Worm (Caenorhabditis elegans) whole organism, mixed stage, embryonic: ENCODE results near the gene Y75B8A.10.

Source experiments
- M03D4.4 ChIP-seq: sonication (generic microtip); optimal IDR thresholded peaks from 2 replicates; lab custom pipeline; 2017; ENCODE audit warnings: mild to moderate bottlenecking, missing genetic modification characterization, missing compliant biosample characterization
- bed-3 ChIP-seq: fragments of 200-800 bp; sonication (Bioruptor generic); optimal IDR thresholded peaks from 3 replicates; lab custom pipeline; 2018; ENCODE audit warnings: mild to moderate bottlenecking, missing genetic modification characterization, moderate library complexity, missing compliant biosample characterization
- blmp-1 ChIP-seq: fragments of 150-350 bp; optimal IDR thresholded peaks from 2 replicates; lab custom pipeline; 2014; ENCODE audit warnings: missing biosample characterization, missing genetic modification characterization
- ceh-39 ChIP-seq: fragments of 150-350 bp; optimal IDR thresholded peaks from 2 replicates; lab custom pipeline; 2014; ENCODE audit warnings: missing biosample characterization, missing genetic modification characterization
- ceh-43 ChIP-seq: fragments of 200-800 bp; sonication (Bioruptor generic); optimal IDR thresholded peaks from 2 replicates; lab custom pipeline; 2018; ENCODE audit warnings: mild to moderate bottlenecking, missing genetic modification characterization, moderate library complexity, missing compliant biosample characterization
- ceh-83 ChIP-seq: fragments of 200-800 bp; sonication (Bioruptor generic); optimal IDR thresholded peaks from 2 replicates; lab custom pipeline; 2018; ENCODE audit warnings: mild to moderate bottlenecking, missing genetic modification characterization, missing compliant biosample characterization
- ces-1 ChIP-seq: fragments of 150-350 bp; optimal IDR thresholded peaks from 2 replicates; lab custom pipeline; 2014; ENCODE audit warnings: missing biosample characterization, missing genetic modification reagents, missing genetic modification characterization
- drap-1 ChIP-seq: fragments of 200-800 bp; sonication (Bioruptor generic); optimal IDR thresholded peaks from 3 replicates; lab custom pipeline; 2018; ENCODE audit warnings: mild to moderate bottlenecking, missing genetic modification characterization, missing compliant biosample characterization
- elt-1 ChIP-seq: sonication (generic microtip); optimal IDR thresholded peaks from 2 replicates; lab custom pipeline; 2017; ENCODE audit warnings: missing genetic modification characterization, mild to moderate bottlenecking, missing compliant biosample characterization, antibody characterized with exemption, moderate library complexity, borderline replicate concordance; ENCODE audit not compliant: insufficient read depth
- elt-3 ChIP-seq: fragments of 150-350 bp; optimal IDR thresholded peaks from 2 replicates; lab custom pipeline; 2014; ENCODE audit warnings: missing biosample characterization, missing genetic modification characterization
- flh-1 ChIP-seq: fragments of 200-800 bp; sonication (Bioruptor generic); optimal IDR thresholded peaks from 2 replicates; lab custom pipeline; 2018; ENCODE audit warnings: mild to moderate bottlenecking, missing genetic modification characterization, moderate library complexity, missing compliant biosample characterization
- ham-2 ChIP-seq: fragments of 200-800 bp; sonication (Bioruptor generic); optimal IDR thresholded peaks from 2 replicates; lab custom pipeline; 2018; ENCODE audit warnings: mild to moderate bottlenecking, missing genetic modification characterization, missing compliant biosample characterization
- hlh-1 ChIP-seq: fragments of 150-350 bp; optimal IDR thresholded peaks from 2 replicates; lab custom pipeline; 2014; ENCODE audit warnings: missing biosample characterization, missing genetic modification reagents, missing genetic modification characterization
- lin-13 ChIP-seq: fragments of 150-350 bp; optimal IDR thresholded peaks from 2 replicates; lab custom pipeline; 2014; ENCODE audit warnings: missing biosample characterization, missing genetic modification characterization
- lin-32 ChIP-seq: fragments of 200-800 bp; sonication (Bioruptor generic); optimal IDR thresholded peaks from 2 replicates; lab custom pipeline; 2018; ENCODE audit warnings: mild to moderate bottlenecking, missing genetic modification characterization, missing compliant biosample characterization
- lsy-2 ChIP-seq: fragments of 150-350 bp; optimal IDR thresholded peaks from 2 replicates; lab custom pipeline; 2014; ENCODE audit warnings: missing biosample characterization, missing genetic modification characterization
- mab-5 ChIP-seq: fragments of 150-350 bp; optimal IDR thresholded peaks from 2 replicates; lab custom pipeline; 2014; ENCODE audit warnings: missing biosample characterization, missing genetic modification characterization
- mep-1 ChIP-seq: fragments of 150-350 bp; optimal IDR thresholded peaks from 2 replicates; lab custom pipeline; 2017; ENCODE audit warnings: missing biosample characterization, missing genetic modification reagents, missing genetic modification characterization, inconsistent platforms
- mls-2 ChIP-seq: sonication (generic microtip); optimal IDR thresholded peaks from 2 replicates; lab custom pipeline; 2016; ENCODE audit warnings: mild to moderate bottlenecking, missing genetic modification characterization, moderate library complexity, missing compliant biosample characterization
- nhr-12 ChIP-seq: fragments of 150-350 bp; optimal IDR thresholded peaks from 2 replicates; lab custom pipeline; 2014; ENCODE audit warnings: missing biosample characterization, missing genetic modification characterization
- nhr-2 ChIP-seq: fragments of 150-350 bp; optimal IDR thresholded peaks from 2 replicates; lab custom pipeline; 2014; ENCODE audit warnings: missing biosample characterization, missing genetic modification characterization
- nhr-237 ChIP-seq: fragments of 150-350 bp; optimal IDR thresholded peaks from 2 replicates; lab custom pipeline; 2014; ENCODE audit warnings: missing biosample characterization, missing genetic modification characterization
- nhr-28 ChIP-seq: fragments of 150-350 bp; optimal IDR thresholded peaks from 2 replicates; lab custom pipeline; 2014; ENCODE audit warnings: missing biosample characterization, missing genetic modification characterization
- nhr-76 ChIP-seq: sonication (generic microtip); optimal IDR thresholded peaks from 2 replicates; lab custom pipeline; 2017; ENCODE audit warnings: missing biosample characterization, missing genetic modification characterization
- pha-4 ChIP-seq: fragments of 150-350 bp; optimal IDR thresholded peaks from 2 replicates; lab custom pipeline; 2018; ENCODE audit warnings: missing biosample characterization, missing genetic modification reagents, missing genetic modification characterization
- sem-2 ChIP-seq: fragments of 200-800 bp; sonication (Bioruptor generic); optimal IDR thresholded peaks from 2 replicates; lab custom pipeline; 2018; ENCODE audit warnings: mild to moderate bottlenecking, missing genetic modification characterization, missing compliant biosample characterization
- snpc-4 ChIP-seq: fragments of 150-350 bp; optimal IDR thresholded peaks from 2 replicates; lab custom pipeline; 2014; ENCODE audit warnings: missing biosample characterization, missing genetic modification characterization
- sptf-1 ChIP-seq: sonication (generic microtip); optimal IDR thresholded peaks from 2 replicates; lab custom pipeline; 2017; ENCODE audit warnings: mild to moderate bottlenecking, missing genetic modification characterization, moderate library complexity, missing compliant biosample characterization
- tbx-8 ChIP-seq: fragments of 200-800 bp; sonication (Bioruptor generic); optimal IDR thresholded peaks from 2 replicates; lab custom pipeline; 2018; ENCODE audit warnings: mild to moderate bottlenecking, missing genetic modification characterization, moderate library complexity, missing compliant biosample characterization
- unc-120 ChIP-seq: sonication (generic microtip); optimal IDR thresholded peaks from 2 replicates; lab custom pipeline; 2017; ENCODE audit warnings: missing genetic modification characterization, missing compliant biosample characterization; ENCODE audit not compliant: poor library complexity, severe bottlenecking
- unc-39 ChIP-seq: fragments of 150-350 bp; optimal IDR thresholded peaks from 2 replicates; lab custom pipeline; 2014; ENCODE audit warnings: missing biosample characterization, missing genetic modification characterization
- unc-62 ChIP-seq: fragments of 150-350 bp; optimal IDR thresholded peaks from 2 replicates; lab custom pipeline; 2014; ENCODE audit warnings: missing biosample characterization, missing genetic modification reagents, missing genetic modification characterization
- zip-8 ChIP-seq: fragments of 150-350 bp; optimal IDR thresholded peaks from 2 replicates; lab custom pipeline; 2014; ENCODE audit warnings: missing biosample characterization, missing genetic modification characterization
- ztf-11 ChIP-seq: fragments of 150-350 bp; optimal IDR thresholded peaks from 2 replicates; lab custom pipeline; 2014; ENCODE audit warnings: missing biosample characterization, missing genetic modification characterization

Gene Y75B8A.10

ce11 chrIII:12139471-12139870 lies 43.3 kb downstream of the Y75B8A.10 start:
- TF ChIP-seq elt-3 (no peak), elt-1 (tag; lab: Kevin White, UChicago) (no peak), lin-13 (tag; lab: Kevin White, UChicago) (no peak), ces-1 (GFP tag; lab: Kevin White, UChicago) (no peak), sem-2 (no peak), nhr-2 (peak; percentile 86), lin-32 (GFP tag; lab: Kevin White, UChicago) (no peak), hlh-1 (peak; percentile 33), unc-39 (tag; lab: Kevin White, UChicago) (no peak), flh-1 (GFP tag; lab: Kevin White, UChicago) (no peak), M03D4.4 (tag; lab: Kevin White, UChicago) (no peak)

ce11 chrIII:12138235-12138634 lies 44.6 kb downstream of the Y75B8A.10 start:
- TF ChIP-seq blmp-1, result no peak
- TF ChIP-seq mep-1, result no peak
- TF ChIP-seq unc-120 (tag; lab: Kevin White, UChicago), result no peak
- no peak for TF ChIP-seq ceh-83 (GFP tag; lab: Kevin White, UChicago)
- TF ChIP-seq ztf-11 (tag; lab: Kevin White, UChicago), result no peak
- TF ChIP-seq nhr-2, result no peak
- TF ChIP-seq elt-1 (tag; lab: Kevin White, UChicago), result no peak
- TF ChIP-seq drap-1, result no peak
- no peak for TF ChIP-seq nhr-76
- TF ChIP-seq mls-2 (tag; lab: Kevin White, UChicago), result no peak
- TF ChIP-seq bed-3, result no peak
- TF ChIP-seq elt-3, result no peak
- TF ChIP-seq, all 35 proteins: peak for 0

- TF ChIP-seq ham-2 (GFP tag; lab: Kevin White, UChicago), result no peak
- no peak for TF ChIP-seq elt-3
- TF ChIP-seq lin-13 (tag; lab: Kevin White, UChicago), result no peak
Observed at ce11 chrIII:12137515-12137914, 45.3 kb downstream of the Y75B8A.10 start.

ce11 chrIII:12137095-12137494 lies 45.7 kb downstream of the Y75B8A.10 start:
- TF ChIP-seq unc-120 (tag; lab: Kevin White, UChicago) (peak; percentile 36), mab-5 (tag; lab: Kevin White, UChicago) (peak; percentile 3), sem-2 (no peak), flh-1 (GFP tag; lab: Kevin White, UChicago) (no peak), nhr-76 (no peak), ceh-43 (no peak), unc-62 (GFP tag; lab: Kevin White, UChicago) (peak; percentile 72), blmp-1 (no peak), snpc-4 (no peak), lin-13 (tag; lab: Kevin White, UChicago) (no peak), bed-3 (no peak), nhr-28 (tag; lab: Kevin White, UChicago) (no peak), drap-1 (no peak), zip-8 (tag; lab: Kevin White, UChicago) (no peak), elt-3 (no peak), lin-32 (GFP tag; lab: Kevin White, UChicago) (no peak), ceh-39 (tag; lab: Kevin White, UChicago) (no peak), nhr-237 (tag; lab: Kevin White, UChicago) (no peak), pha-4 (tag; lab: Kevin White, UChicago) (no peak), mls-2 (tag; lab: Kevin White, UChicago) (no peak), ham-2 (GFP tag; lab: Kevin White, UChicago) (no peak), ces-1 (GFP tag; lab: Kevin White, UChicago) (no peak), nhr-2 (peak; percentile 64), lsy-2 (tag; lab: Kevin White, UChicago) (no peak), tbx-8 (GFP tag; lab: Kevin White, UChicago) (no peak), hlh-1 (peak; percentile 87), ztf-11 (tag; lab: Kevin White, UChicago) (no peak), sptf-1 (tag; lab: Kevin White, UChicago) (no peak)

- TF ChIP-seq hlh-1 (no peak), sptf-1 (tag; lab: Kevin White, UChicago) (no peak), nhr-12 (tag; lab: Kevin White, UChicago) (no peak), ztf-11 (tag; lab: Kevin White, UChicago) (no peak), lin-32 (GFP tag; lab: Kevin White, UChicago) (no peak), ham-2 (GFP tag; lab: Kevin White, UChicago) (no peak), flh-1 (GFP tag; lab: Kevin White, UChicago) (no peak), unc-120 (tag; lab: Kevin White, UChicago) (no peak), snpc-4 (no peak), ceh-83 (GFP tag; lab: Kevin White, UChicago) (no peak), bed-3 (no peak), mab-5 (tag; lab: Kevin White, UChicago) (no peak), zip-8 (tag; lab: Kevin White, UChicago) (no peak), mls-2 (tag; lab: Kevin White, UChicago) (no peak), lsy-2 (tag; lab: Kevin White, UChicago) (no peak), lin-13 (tag; lab: Kevin White, UChicago) (no peak), pha-4 (tag; lab: Kevin White, UChicago) (no peak)
Observed at ce11 chrIII:12135580-12135979, 47.2 kb downstream of the Y75B8A.10 start.
